Fruit fly (Drosophila melanogaster) whole organism, prepupa: ENCODE measurements around the gene Top3beta.

Experiments
- CG6854 ChIP-seq: fragments of 200-800 bp; sonication (Bioruptor generic); optimal IDR thresholded peaks from 2 replicates; lab custom pipeline; 2017; ENCODE audit warnings: missing biosample characterization, mild to moderate bottlenecking, missing genetic modification characterization
- CG9139 ChIP-seq: fragments of 200-800 bp; sonication (Bioruptor generic); optimal IDR thresholded peaks from 3 replicates; lab custom pipeline; 2017; ENCODE audit warnings: missing biosample characterization, mild to moderate bottlenecking, missing genetic modification characterization
- Eip75B ChIP-seq: fragments of 200-800 bp; sonication (Bioruptor generic); optimal IDR thresholded peaks from 3 replicates; lab custom pipeline; 2016; ENCODE audit warnings: missing biosample characterization, missing genetic modification characterization
- Ets21C ChIP-seq: fragments of 200-800 bp; sonication (Bioruptor generic); optimal IDR thresholded peaks from 3 replicates; lab custom pipeline; 2016; ENCODE audit warnings: missing biosample characterization, missing genetic modification characterization
- achi ChIP-seq: fragments of 200-800 bp; sonication (Bioruptor generic); optimal IDR thresholded peaks from 3 replicates; lab custom pipeline; 2016; ENCODE audit warnings: missing biosample characterization, missing genetic modification characterization

- TF ChIP-seq achi (GFP tag; lab: Kevin White, UChicago) (no peak), CG9139 (GFP tag; lab: Kevin White, UChicago) (no peak), CG6854 (GFP tag; lab: Kevin White, UChicago) (no peak), Eip75B (GFP tag; lab: Kevin White, UChicago) (peak; percentile 63), Ets21C (peak; percentile 48)
Observed at dm6 chrX:6267187-6267711, 20.5 kb downstream of the Top3beta start, which contains the start of gene schlank.
